Comparison of ENCODE assay signal across 3 fruit fly cellular contexts in the genomic region with DNA sequence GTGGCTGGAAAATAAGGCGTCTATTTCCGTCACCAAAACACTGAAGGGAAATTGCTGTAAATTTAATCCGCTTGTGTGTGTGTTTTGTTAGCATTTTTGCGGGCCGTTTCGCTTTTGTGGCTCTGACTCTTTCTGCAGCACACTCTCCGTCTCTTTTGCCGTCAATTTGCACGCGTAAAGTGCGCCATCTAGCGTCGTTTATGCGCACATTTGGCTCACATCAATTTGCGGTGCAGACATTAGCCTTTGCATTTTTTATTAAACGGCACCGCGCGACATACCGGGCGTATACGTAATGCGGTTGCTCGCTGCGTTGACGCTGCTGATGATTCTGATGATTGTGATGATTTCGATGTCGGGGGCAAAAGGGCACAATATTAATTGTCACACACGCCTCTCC.
TF ChIP-seq lines count a peak whose summit lies in the region.

No protein-coding gene starts in this region.

- peak; percentile 67 to 74 for TF ChIP-seq CTCF in S2 (optimal IDR thresholded peaks at IDR 0.05; lab: Kevin White, UChicago)
- peak; percentile 76 for TF ChIP-seq CTCF in whole organism, embryonic (GFP tag; optimal IDR thresholded peaks at IDR 0.05; lab: Kevin White, UChicago)

TF ChIP-seq in whole organism, embryonic, 481 proteins besides CTCF, POLR2A, EP300 and RAD21:
- TF ChIP-seq sens (GFP tag; lab: Kevin White, UChicago) (peak; percentile 12), zen2 (GFP tag; IDR thresholded peaks at IDR 0.05; lab: Robert Waterston, UW; ENCODE audit: partially characterized antibody) (no peak), CG7372 (GFP tag; IDR thresholded peaks at IDR 0.05; lab: Robert Waterston, UW) (peak; percentile 49), CG10147 (GFP tag; optimal IDR thresholded peaks at IDR 0.05; lab: Kevin White, UChicago) (no peak)
TF ChIP-seq in whole organism, embryonic: peak in this region for 2.

TF ChIP-seq in whole organism, prepupa, 60 proteins besides CTCF, POLR2A, EP300 and RAD21:
- TF ChIP-seq Eip75B (GFP tag; optimal IDR thresholded peaks at IDR 0.05; lab: Kevin White, UChicago) (no peak), Eip78C (GFP tag; lab: Kevin White, UChicago) (peak; percentile 6), CG32006 (GFP tag; optimal IDR thresholded peaks at IDR 0.05; lab: Kevin White, UChicago) (no peak), fkh (GFP tag; optimal IDR thresholded peaks at IDR 0.05; lab: Kevin White, UChicago) (no peak)
